Worm (Caenorhabditis elegans) whole organism, late embryonic: Measurements from ENCODE around the gene C34C12.6.

Source experiments
- C38D4.7 ChIP-seq: fragments of 200-800 bp; sonication (Bioruptor generic); optimal IDR thresholded peaks from 2 replicates; lab custom pipeline; 2018; ENCODE audit warnings: mild to moderate bottlenecking, missing genetic modification characterization, moderate library complexity, missing compliant biosample characterization
- F13H6.1 ChIP-seq: sonication (generic microtip); optimal IDR thresholded peaks from 2 replicates; lab custom pipeline; 2016; ENCODE audit warnings: missing genetic modification characterization, missing compliant biosample characterization
- K02D7.2 ChIP-seq: sonication (generic microtip); optimal IDR thresholded peaks from 2 replicates; lab custom pipeline; 2017; ENCODE audit warnings: mild to moderate bottlenecking, missing genetic modification characterization, missing compliant biosample characterization
- K09A11.1 ChIP-seq: sonication (generic microtip); optimal IDR thresholded peaks from 2 replicates; lab custom pipeline; 2017; ENCODE audit warnings: antibody characterized with exemption, mild to moderate bottlenecking, missing genetic modification characterization, missing compliant biosample characterization; ENCODE audit not compliant: insufficient read depth
- T23F11.4 ChIP-seq: fragments of 200-800 bp; sonication (Bioruptor generic); optimal IDR thresholded peaks from 2 replicates; lab custom pipeline; 2018; ENCODE audit warnings: mild to moderate bottlenecking, missing genetic modification characterization, missing compliant biosample characterization
- Y22D7AL.16 ChIP-seq: sonication (generic microtip); optimal IDR thresholded peaks from 2 replicates; lab custom pipeline; 2016; ENCODE audit warnings: missing genetic modification characterization, missing compliant biosample characterization
- ama-1 ChIP-seq: fragments of 150-350 bp; optimal IDR thresholded peaks from 2 replicates; lab custom pipeline; 2014
- ceh-14 ChIP-seq: sonication (generic microtip); optimal IDR thresholded peaks from 2 replicates; lab custom pipeline; 2016; ENCODE audit warnings: missing genotype, missing genetic modification characterization, missing compliant biosample characterization
- ceh-19 ChIP-seq: fragments of 200-800 bp; sonication (Bioruptor generic); optimal IDR thresholded peaks from 2 replicates; lab custom pipeline; 2018; ENCODE audit warnings: mild to moderate bottlenecking, missing genetic modification characterization, missing compliant biosample characterization
- ceh-2 ChIP-seq: sonication (generic microtip); optimal IDR thresholded peaks from 2 replicates; lab custom pipeline; 2016; ENCODE audit warnings: missing genotype, missing genetic modification characterization, missing compliant biosample characterization
- ceh-22 ChIP-seq: sonication (generic microtip); optimal IDR thresholded peaks from 2 replicates; lab custom pipeline; 2017; ENCODE audit warnings: missing biosample characterization, missing genetic modification characterization
- ceh-30 ChIP-seq: fragments of 150-350 bp; optimal IDR thresholded peaks from 2 replicates; lab custom pipeline; 2014; ENCODE audit warnings: missing biosample characterization, missing genetic modification characterization
- ceh-45 ChIP-seq: fragments of 200-800 bp; sonication (Bioruptor generic); IDR thresholded peaks from 2 replicates; pipeline ENCODE4 v1.3.6; 2022; ENCODE audit warnings: missing genetic modification reagents, missing genetic modification characterization, missing compliant biosample characterization
- ceh-9 ChIP-seq: sonication (generic microtip); optimal IDR thresholded peaks from 2 replicates; lab custom pipeline; 2016; ENCODE audit warnings: mild to moderate bottlenecking, missing genetic modification characterization, inconsistent platforms, missing compliant biosample characterization
- dmd-4 ChIP-seq: sonication (generic microtip); optimal IDR thresholded peaks from 2 replicates; lab custom pipeline; 2016; ENCODE audit warnings: borderline replicate concordance, missing genetic modification characterization, missing compliant biosample characterization
- dve-1 ChIP-seq: sonication (generic microtip); optimal IDR thresholded peaks from 2 replicates; lab custom pipeline; 2017; ENCODE audit warnings: antibody characterized with exemption, mild to moderate bottlenecking, missing genetic modification characterization, missing compliant biosample characterization
- elt-2 ChIP-seq: sonication (generic microtip); optimal IDR thresholded peaks from 2 replicates; lab custom pipeline; 2016; ENCODE audit warnings: missing genetic modification reagents, missing genetic modification characterization, missing compliant biosample characterization
- elt-4 ChIP-seq: sonication (generic microtip); optimal IDR thresholded peaks from 2 replicates; lab custom pipeline; 2016; ENCODE audit warnings: missing genetic modification characterization, missing compliant biosample characterization
- eyg-1 ChIP-seq: sonication (generic microtip); optimal IDR thresholded peaks from 2 replicates; lab custom pipeline; 2016; ENCODE audit warnings: missing genotype, missing genetic modification characterization, missing compliant biosample characterization
- fax-1 ChIP-seq: sonication (generic microtip); optimal IDR thresholded peaks from 2 replicates; lab custom pipeline; 2016; ENCODE audit warnings: missing genotype, missing genetic modification characterization, missing compliant biosample characterization
- fkh-10 ChIP-seq: fragments of 150-350 bp; optimal IDR thresholded peaks from 2 replicates; lab custom pipeline; 2014; ENCODE audit warnings: missing biosample characterization, missing genetic modification reagents, missing genetic modification characterization
- fkh-6 ChIP-seq: sonication (generic microtip); optimal IDR thresholded peaks from 2 replicates; lab custom pipeline; 2016; ENCODE audit warnings: missing genetic modification characterization, missing compliant biosample characterization
- gmeb-2 ChIP-seq: sonication (generic microtip); optimal IDR thresholded peaks from 2 replicates; lab custom pipeline; 2016; ENCODE audit warnings: missing genetic modification characterization, inconsistent platforms, missing compliant biosample characterization
- hlh-30 ChIP-seq: sonication (generic microtip); optimal IDR thresholded peaks from 2 replicates; lab custom pipeline; 2017; ENCODE audit warnings: antibody characterized with exemption, missing genetic modification characterization, missing compliant biosample characterization; ENCODE audit not compliant: insufficient read depth
- hlh-6 ChIP-seq: sonication (generic microtip); optimal IDR thresholded peaks from 2 replicates; lab custom pipeline; 2016; ENCODE audit warnings: missing genotype, missing genetic modification characterization, missing compliant biosample characterization
- hlh-8 ChIP-seq: sonication (generic microtip); optimal IDR thresholded peaks from 2 replicates; lab custom pipeline; 2016; ENCODE audit warnings: missing genotype, missing genetic modification characterization, missing compliant biosample characterization
- mec-3 ChIP-seq: sonication (generic microtip); optimal IDR thresholded peaks from 2 replicates; lab custom pipeline; 2016; ENCODE audit warnings: borderline replicate concordance, missing genetic modification characterization, missing compliant biosample characterization
- nhr-232 ChIP-seq: sonication (generic microtip); optimal IDR thresholded peaks from 2 replicates; lab custom pipeline; 2016; ENCODE audit warnings: missing genetic modification characterization, missing compliant biosample characterization
- pag-3 ChIP-seq: sonication (generic microtip); optimal IDR thresholded peaks from 2 replicates; lab custom pipeline; 2016; ENCODE audit warnings: missing compliant biosample characterization, missing genetic modification characterization, borderline replicate concordance
- pat-9 ChIP-seq: fragments of 200-800 bp; sonication (Bioruptor generic); optimal IDR thresholded peaks from 2 replicates; lab custom pipeline; 2018; ENCODE audit warnings: mild to moderate bottlenecking, missing genetic modification characterization, moderate library complexity, missing compliant biosample characterization
- pha-2 ChIP-seq: sonication (generic microtip); optimal IDR thresholded peaks from 2 replicates; lab custom pipeline; 2017; ENCODE audit warnings: mild to moderate bottlenecking, missing genetic modification characterization, missing compliant biosample characterization
- pqm-1 ChIP-seq: sonication (generic microtip); optimal IDR thresholded peaks from 2 replicates; lab custom pipeline; 2016; ENCODE audit warnings: missing genetic modification characterization, missing compliant biosample characterization
- pros-1 ChIP-seq: fragments of 150-350 bp; optimal IDR thresholded peaks from 2 replicates; lab custom pipeline; 2014; ENCODE audit warnings: missing biosample characterization, missing genetic modification reagents, missing genetic modification characterization
- rnt-1 ChIP-seq: sonication (generic microtip); optimal IDR thresholded peaks from 2 replicates; lab custom pipeline; 2016; ENCODE audit warnings: missing genetic modification characterization, missing compliant biosample characterization
- sox-2 ChIP-seq: fragments of 200-800 bp; sonication (Bioruptor generic); IDR thresholded peaks from 2 replicates; pipeline ENCODE4 v1.3.6; 2022; ENCODE audit warnings: missing genetic modification reagents, missing genetic modification characterization, missing compliant biosample characterization
- sox-4 ChIP-seq: sonication (generic microtip); optimal IDR thresholded peaks from 2 replicates; lab custom pipeline; 2017; ENCODE audit warnings: mild to moderate bottlenecking, missing genetic modification characterization, inconsistent platforms, missing compliant biosample characterization
- syd-9 ChIP-seq: sonication (generic microtip); optimal IDR thresholded peaks from 2 replicates; lab custom pipeline; 2016; ENCODE audit warnings: mild to moderate bottlenecking, missing genetic modification characterization, moderate library complexity, missing compliant biosample characterization
- unc-3 ChIP-seq, 2 experiments: fragments of 200-800 bp in 1 of 2; sonication (Bioruptor generic) in 1 of 2; sonication (generic microtip) in 1 of 2; conservative IDR thresholded peaks in 1 of 2; optimal IDR thresholded peaks in 1 of 2; 2 replicates each; pipeline versions ENCODE4 v1.3.6 to Lab custom; 2016 to 2022; ENCODE audit warnings: missing compliant biosample characterization in 2 of 2, missing genetic modification characterization in 2 of 2, missing genetic modification reagents in 1 of 2
- unc-42 ChIP-seq: sonication (generic microtip); optimal IDR thresholded peaks from 2 replicates; lab custom pipeline; 2016; ENCODE audit warnings: missing genotype, missing genetic modification characterization, missing compliant biosample characterization
- unc-55 ChIP-seq: sonication (generic microtip); optimal IDR thresholded peaks from 2 replicates; lab custom pipeline; 2017; ENCODE audit warnings: missing biosample characterization, missing genetic modification reagents, missing genetic modification characterization
- zip-5 ChIP-seq: sonication (generic microtip); optimal IDR thresholded peaks from 2 replicates; lab custom pipeline; 2016; ENCODE audit warnings: missing genetic modification characterization, missing compliant biosample characterization

C34C12.6 gene

DNA sequence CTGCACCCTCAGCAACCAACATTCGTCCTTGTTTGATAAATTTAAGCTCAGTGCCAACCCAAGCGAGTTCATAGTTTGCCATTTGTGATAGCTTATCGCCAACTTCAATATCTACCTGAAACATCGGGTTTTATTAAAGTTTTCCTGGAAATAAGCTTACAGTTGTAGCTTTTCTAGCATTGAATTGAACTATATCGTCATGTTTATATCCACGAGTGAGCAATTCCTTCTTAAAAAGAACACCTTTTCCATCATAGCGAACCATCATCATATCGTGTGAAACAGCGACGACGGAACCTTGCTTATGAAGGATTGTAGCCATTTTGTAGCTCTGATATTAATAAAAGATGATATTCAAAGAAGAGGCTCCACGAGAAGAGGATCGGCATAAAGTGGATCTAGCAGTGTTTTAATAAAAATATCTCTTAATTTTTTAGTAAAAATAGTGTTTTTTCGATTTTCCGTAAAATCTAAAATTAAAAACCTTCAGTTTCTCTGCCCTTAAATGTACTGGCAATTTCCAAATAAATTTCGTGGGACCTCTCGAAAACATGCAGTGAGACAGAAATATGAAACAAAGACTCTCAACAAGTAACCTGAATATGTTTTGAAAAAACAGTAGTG, 19.9 kb downstream of the C34C12.6 start, which contains the start of gene M01F1.8:
Gene M01F1.8, minus strand, starts transcription at position 335 of the 624 bp plus-strand sequence.
- TF ChIP-seq ceh-30 (tag; lab: Kevin White, UChicago) (no peak), T23F11.4 (GFP tag; lab: Kevin White, UChicago) (no peak)

DNA sequence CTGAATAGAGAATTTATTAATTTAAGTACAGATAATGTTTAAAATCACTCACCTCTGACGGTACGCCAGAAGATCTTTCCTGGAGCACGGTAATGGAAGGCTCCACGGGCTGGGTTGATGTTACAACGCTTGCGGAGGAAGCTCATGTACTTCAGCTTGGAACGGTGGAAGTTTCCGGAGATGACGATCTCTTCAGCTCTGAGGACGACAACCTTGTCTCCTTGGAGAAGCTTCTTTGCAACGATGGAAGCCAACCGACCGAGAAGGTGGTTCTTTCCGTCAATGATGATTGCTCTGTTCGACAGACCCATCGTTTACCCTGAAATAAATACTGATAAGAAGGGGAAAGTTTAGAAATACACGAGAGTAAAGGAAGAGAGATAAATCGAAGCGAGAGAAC, 20.9 kb downstream of the C34C12.6 start, which contains the start of gene rpl-16:
Gene rpl-16, minus strand, starts transcription at position 319 of the 400 bp plus-strand sequence.
- no peak for TF ChIP-seq ama-1

DNA sequence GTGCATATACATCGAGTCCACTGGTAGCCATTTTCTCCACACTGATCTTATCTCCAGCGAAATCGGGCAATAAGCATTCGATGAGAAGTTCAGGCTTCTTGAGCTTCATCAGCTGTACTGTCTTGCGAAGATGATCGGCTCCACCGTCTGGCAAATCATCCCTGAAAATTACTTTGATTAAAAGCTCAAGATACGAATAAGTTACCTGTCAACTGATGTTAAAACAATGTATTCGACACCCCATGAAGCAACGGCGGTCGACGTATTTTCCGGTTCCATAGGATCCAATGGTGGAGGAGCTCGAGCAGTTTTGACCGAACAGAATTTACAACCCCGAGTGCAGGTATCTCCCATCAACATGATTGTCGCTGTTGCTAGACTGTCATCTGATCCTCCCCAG, 21.8 kb downstream of the C34C12.6 start:
- TF ChIP-seq ceh-2 (tag; lab: Kevin White, UChicago) (no peak), fax-1 (tag; lab: Kevin White, UChicago) (no peak), K09A11.1 (tag; lab: Kevin White, UChicago) (no peak), elt-4 (no peak), elt-2 (tag; lab: Kevin White, UChicago) (no peak), F13H6.1 (tag; lab: Kevin White, UChicago) (no peak), dmd-4 (no peak), zip-5 (tag; lab: Kevin White, UChicago) (no peak), hlh-6 (tag; lab: Kevin White, UChicago) (no peak), sox-2 (GFP tag; lab: Robert Waterston, UW) (no peak), sox-4 (no peak), pha-2 (no peak), pros-1 (tag; lab: Kevin White, UChicago) (no peak), pqm-1 (tag; lab: Kevin White, UChicago) (no peak), T23F11.4 (GFP tag; lab: Kevin White, UChicago) (no peak), hlh-30 (tag; lab: Kevin White, UChicago) (no peak)

DNA sequence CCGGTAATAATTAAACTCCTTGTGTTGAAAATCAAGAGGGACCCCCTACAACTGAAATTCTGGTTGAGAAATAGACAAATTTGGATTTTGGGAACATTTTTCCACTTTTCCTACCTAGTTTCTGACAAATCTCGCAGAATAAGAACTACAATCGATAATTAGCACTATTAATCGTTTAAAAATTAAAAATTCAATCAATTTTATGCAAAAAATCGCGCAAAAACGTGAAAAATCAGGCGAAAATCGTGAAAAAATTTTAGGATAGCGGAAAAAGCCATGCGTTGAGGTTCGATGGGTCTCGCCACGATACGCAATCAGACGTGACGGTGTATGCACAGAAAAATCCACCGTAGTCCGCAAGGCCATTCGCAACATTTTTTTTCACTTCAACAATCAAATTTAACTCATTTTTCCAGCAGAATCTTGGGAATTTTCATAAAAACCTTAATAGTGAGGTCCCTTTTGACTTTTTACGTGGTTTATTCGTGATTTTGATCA, 22.7 kb downstream of the C34C12.6 start, which contains the start of gene lias-1:
Gene lias-1, minus strand, starts transcription at position 51 of the 498 bp plus-strand sequence.
- TF ChIP-seq pat-9 (tag; lab: Kevin White, UChicago) (no peak), ceh-22 (tag; lab: Kevin White, UChicago) (no peak), ama-1 (no peak), T23F11.4 (GFP tag; lab: Kevin White, UChicago) (no peak), elt-2 (tag; lab: Kevin White, UChicago) (no peak), F13H6.1 (tag; lab: Kevin White, UChicago) (no peak), fax-1 (tag; lab: Kevin White, UChicago) (no peak), ceh-14 (tag; lab: Kevin White, UChicago) (peak; percentile 32), zip-5 (tag; lab: Kevin White, UChicago) (no peak), unc-3 (GFP tag; conservative IDR thresholded peaks at IDR 0.05; lab: Robert Waterston, UW) (0 out of 2 replicates have a peak, but pooled peaks have one; percentile 10), unc-3 (tag; optimal IDR thresholded peaks at IDR 0.05; lab: Kevin White, UChicago) (no peak), Y22D7AL.16 (tag; lab: Kevin White, UChicago) (no peak), hlh-30 (tag; lab: Kevin White, UChicago) (peak; percentile 48), ceh-2 (tag; lab: Kevin White, UChicago) (peak; percentile 44), syd-9 (tag; lab: Kevin White, UChicago) (no peak), unc-42 (tag; lab: Kevin White, UChicago) (peak; percentile 65), K02D7.2 (tag; lab: Kevin White, UChicago) (no peak), fkh-6 (tag; lab: Kevin White, UChicago) (no peak), dmd-4 (no peak), elt-4 (no peak), dve-1 (tag; lab: Kevin White, UChicago) (peak; percentile 15), nhr-232 (no peak), mec-3 (tag; lab: Kevin White, UChicago) (no peak), pqm-1 (tag; lab: Kevin White, UChicago) (peak; percentile 21), eyg-1 (tag; lab: Kevin White, UChicago) (no peak), ceh-45 (GFP tag; lab: Robert Waterston, UW) (no peak), C38D4.7 (GFP tag; lab: Kevin White, UChicago) (no peak), fkh-10 (no peak), ceh-19 (no peak), pros-1 (tag; lab: Kevin White, UChicago) (no peak), hlh-8 (tag; lab: Kevin White, UChicago) (no peak), rnt-1 (peak; percentile 3), hlh-6 (tag; lab: Kevin White, UChicago) (no peak), unc-55 (GFP tag; lab: Kevin White, UChicago) (peak; percentile 54), sox-2 (GFP tag; lab: Robert Waterston, UW) (no peak), ceh-9 (tag; lab: Kevin White, UChicago) (no peak), gmeb-2 (tag; lab: Kevin White, UChicago) (no peak), pha-2 (no peak), pag-3 (tag; lab: Kevin White, UChicago) (no peak)
